Worm (Caenorhabditis elegans): ENCODE data around the gene M106.2.

M106.2 gene

ce11 chrII:10862749-10863656 is 13.2 kb upstream of the M106.2 start (continued):
- no peak for TF ChIP-seq mdt-29 (GFP tag; IDR thresholded peaks at IDR 0.05)
- no peak for TF ChIP-seq php-3 (GFP tag; IDR thresholded peaks at IDR 0.05)
- TF ChIP-seq ctbp-1 (GFP tag; IDR thresholded peaks at IDR 0.05): no peak
- TF ChIP-seq lir-3 (tag; optimal IDR thresholded peaks at IDR 0.05): no peak
- no peak for TF ChIP-seq arid-1 (GFP tag; conservative IDR thresholded peaks at IDR 0.05)
- TF ChIP-seq ztf-11 (tag; optimal IDR thresholded peaks at IDR 0.05): no peak
- TF ChIP-seq F49E8.2 (tag; optimal IDR thresholded peaks at IDR 0.05; ENCODE audit: borderline replicate concordance): peak; percentile 25
- no peak for TF ChIP-seq zag-1 (tag; optimal IDR thresholded peaks at IDR 0.05)
- no peak for TF ChIP-seq ZK337.2 (GFP tag; IDR thresholded peaks at IDR 0.05)
- TF ChIP-seq ces-1 (GFP tag; optimal IDR thresholded peaks at IDR 0.05): no peak
- no peak for TF ChIP-seq Y105C5A.15 (GFP tag; IDR thresholded peaks at IDR 0.05)
- TF ChIP-seq spr-1 (tag; optimal IDR thresholded peaks at IDR 0.05): no peak
- TF ChIP-seq egl-27 (tag; optimal IDR thresholded peaks at IDR 0.05): no peak
- TF ChIP-seq egl-43 (GFP tag; IDR thresholded peaks at IDR 0.05): no peak
- TF ChIP-seq attf-4 (tag; optimal IDR thresholded peaks at IDR 0.05): no peak
- peak; percentile 31 for TF ChIP-seq mxl-3 (GFP tag; optimal IDR thresholded peaks at IDR 0.05)
- TF ChIP-seq unc-130 (GFP tag; optimal IDR thresholded peaks at IDR 0.05): no peak
- no peak; the same call in 1 of the 2 replicates for TF ChIP-seq lim-7 (GFP tag; IDR thresholded peaks at IDR 0.05)
- peak in 1 of 2 experiments; percentile 74 for TF ChIP-seq unc-62 (GFP tag; optimal IDR thresholded peaks at IDR 0.05 in 1 of 2)
- no peak for TF ChIP-seq unc-62 (tag; optimal IDR thresholded peaks at IDR 0.05)
- TF ChIP-seq lin-13 (GFP tag; optimal IDR thresholded peaks at IDR 0.05): no peak
- TF ChIP-seq nhr-77 (tag; optimal IDR thresholded peaks at IDR 0.05): no peak
- peak in 1 of 2 experiments; percentile 42 for TF ChIP-seq mdl-1 (tag; optimal IDR thresholded peaks at IDR 0.05)
- TF ChIP-seq lsy-2 (tag; optimal IDR thresholded peaks at IDR 0.05): peak in 1 of 2 experiments; percentile 29
- 0 out of 2 replicates have a peak, but pooled peaks have one; percentile 12 for TF ChIP-seq set-16 (GFP tag; IDR thresholded peaks at IDR 0.05)
- TF ChIP-seq lin-38 (GFP tag; IDR thresholded peaks at IDR 0.05): 0 out of 2 replicates have a peak, but pooled peaks have one; percentile 12
- 0 out of 2 replicates have a peak, but pooled peaks have one; percentile 12 for TF ChIP-seq hmg-1.1 (GFP tag; IDR thresholded peaks at IDR 0.05)
- TF ChIP-seq dmd-8 (GFP tag; IDR thresholded peaks at IDR 0.05): no peak
- no peak for TF ChIP-seq zip-2 (tag; optimal IDR thresholded peaks at IDR 0.05)
- TF ChIP-seq F44E2.7 (GFP tag; IDR thresholded peaks at IDR 0.05): no peak
- no peak for TF ChIP-seq nhr-237 (tag; optimal IDR thresholded peaks at IDR 0.05)
- TF ChIP-seq madf-9 (GFP tag; conservative IDR thresholded peaks at IDR 0.05): no peak
- TF ChIP-seq ceh-44 (GFP tag; IDR thresholded peaks at IDR 0.05): no peak
- TF ChIP-seq nhr-111 (GFP tag; optimal IDR thresholded peaks at IDR 0.05): no peak
- peak; percentile 5 for TF ChIP-seq mes-2 (tag; optimal IDR thresholded peaks at IDR 0.05; ENCODE audit: poor library complexity, severe bottlenecking)
- TF ChIP-seq nhr-11 (tag; optimal IDR thresholded peaks at IDR 0.05): no peak
- TF ChIP-seq dve-1 (tag; optimal IDR thresholded peaks at IDR 0.05; ENCODE audit: insufficient read depth): peak; percentile 49

- no peak for TF ChIP-seq F10B5.3 (tag; optimal IDR thresholded peaks at IDR 0.05)
- no peak for TF ChIP-seq daf-12 (tag; optimal IDR thresholded peaks at IDR 0.05)
- TF ChIP-seq ztf-11 (tag; optimal IDR thresholded peaks at IDR 0.05): no peak
- no peak for TF ChIP-seq ceh-32 (tag; optimal IDR thresholded peaks at IDR 0.05; ENCODE audit: poor library complexity)
- TF ChIP-seq zip-2 (tag; optimal IDR thresholded peaks at IDR 0.05): no peak
- TF ChIP-seq nhr-42 (GFP tag; IDR thresholded peaks at IDR 0.05): no peak
- no peak for TF ChIP-seq arid-1 (GFP tag; conservative IDR thresholded peaks at IDR 0.05)
- TF ChIP-seq mep-1 (tag; optimal IDR thresholded peaks at IDR 0.05): peak; percentile 15
- no peak for TF ChIP-seq snpc-4 (tag; optimal IDR thresholded peaks at IDR 0.05)
- no peak for TF ChIP-seq cey-2 (tag; optimal IDR thresholded peaks at IDR 0.05; ENCODE audit: borderline replicate concordance, insufficient read depth)
- TF ChIP-seq mdl-1 (tag; optimal IDR thresholded peaks at IDR 0.05): peak; percentile 18 to 25
- TF ChIP-seq nhr-76 (tag; optimal IDR thresholded peaks at IDR 0.05): no peak
- peak; percentile 37 for TF ChIP-seq hlh-30 (tag; optimal IDR thresholded peaks at IDR 0.05; ENCODE audit: insufficient read depth)
- no peak for TF ChIP-seq Y48G9A.11 (GFP tag; IDR thresholded peaks at IDR 0.05)
- no peak; the same call in 1 of the 2 replicates for TF ChIP-seq lin-38 (GFP tag; IDR thresholded peaks at IDR 0.05)
- TF ChIP-seq ZK337.2 (GFP tag; IDR thresholded peaks at IDR 0.05): no peak
These were observed 12.1 kb upstream of the M106.2 start for ce11 chrII:10861723-10862486.
